Worm (Caenorhabditis elegans) whole organism, L1 larva: ENCODE data around the gene chtb-2.
A peak's percentile ranks its signal among the peaks of the same experiment; 100 is the strongest.

ENCODE experiments used
- C16A3.4 ChIP-seq: fragments of 150-350 bp; optimal IDR thresholded peaks from 2 replicates; lab custom pipeline; 2014; ENCODE audit warnings: missing biosample characterization, missing genetic modification characterization
- C34B4.2 ChIP-seq: sonication (generic microtip); optimal IDR thresholded peaks from 2 replicates; lab custom pipeline; 2017; ENCODE audit warnings: mild to moderate bottlenecking, missing genetic modification characterization, missing compliant biosample characterization
- Y116A8C.19 ChIP-seq: sonication (generic microtip); optimal IDR thresholded peaks from 2 replicates; lab custom pipeline; 2016; ENCODE audit warnings: missing compliant biosample characterization, missing genetic modification characterization, borderline replicate concordance
- aha-1 ChIP-seq: fragments of 150-350 bp; optimal IDR thresholded peaks from 2 replicates; lab custom pipeline; 2014; ENCODE audit warnings: missing biosample characterization, missing genetic modification characterization
- ama-1 ChIP-seq: fragments of 150-350 bp; optimal IDR thresholded peaks from 2 replicates; lab custom pipeline; 2014
- blmp-1 ChIP-seq: fragments of 150-350 bp; optimal IDR thresholded peaks from 2 replicates; lab custom pipeline; 2014; ENCODE audit warnings: missing biosample characterization, missing genetic modification characterization
- dpl-1 ChIP-seq, 3 experiments: fragments of 150-350 bp in 2 of 3; sonication (generic microtip) in 1 of 3; optimal IDR thresholded peaks; 2 replicates each; lab custom pipeline; 2014 to 2017; ENCODE audit warnings: missing biosample characterization in 3 of 3, missing genetic modification characterization in 3 of 3, missing genetic modification reagents in 3 of 3
- efl-1 ChIP-seq, 4 experiments: fragments of 150-350 bp; optimal IDR thresholded peaks in 3 of 4; peaks in 1 of 4; 1 replicate in 1 of 4; 2 replicates in 3 of 4; lab custom pipeline; 2014; ENCODE audit warnings: missing biosample characterization in 2 of 4, missing genetic modification characterization in 2 of 4, missing genetic modification reagents in 2 of 4
- efl-3 ChIP-seq: fragments of 200-800 bp; sonication (Bioruptor generic); optimal IDR thresholded peaks from 2 replicates; lab custom pipeline; 2018; ENCODE audit warnings: mild to moderate bottlenecking, missing genetic modification characterization, missing compliant biosample characterization
- egl-13 ChIP-seq: sonication (generic microtip); optimal IDR thresholded peaks from 2 replicates; lab custom pipeline; 2016; ENCODE audit warnings: missing genotype, missing genetic modification reagents, missing genetic modification characterization, missing compliant biosample characterization
- elt-2 ChIP-seq: sonication (generic microtip); optimal IDR thresholded peaks from 2 replicates; lab custom pipeline; 2016; ENCODE audit warnings: missing genetic modification characterization, mild to moderate bottlenecking, inconsistent platforms, missing compliant biosample characterization, missing genetic modification reagents
- elt-3 ChIP-seq, 6 experiments: fragments of 150-350 bp in 1 of 6; sonication (generic microtip); optimal IDR thresholded peaks; 2 replicates each; lab custom pipeline; 2017 to 2018; ENCODE audit warnings: missing biosample characterization in 6 of 6, missing genetic modification characterization in 6 of 6, inconsistent platforms in 1 of 6
- fkh-10 ChIP-seq: sonication (generic microtip); optimal IDR thresholded peaks from 2 replicates; lab custom pipeline; 2017; ENCODE audit warnings: missing biosample characterization, missing genetic modification reagents, missing genetic modification characterization
- fkh-4 ChIP-seq: sonication (generic microtip); optimal IDR thresholded peaks from 2 replicates; lab custom pipeline; 2016; ENCODE audit warnings: missing compliant biosample characterization, missing genetic modification characterization, borderline replicate concordance
- fkh-8 ChIP-seq: sonication (generic microtip); optimal IDR thresholded peaks from 2 replicates; lab custom pipeline; 2016; ENCODE audit warnings: mild to moderate bottlenecking, missing genetic modification characterization, missing compliant biosample characterization
- grh-1 ChIP-seq: fragments of 200-800 bp; sonication (Bioruptor generic); IDR thresholded peaks from 2 replicates; pipeline ENCODE4 v1.3.6; 2022; ENCODE audit warnings: missing genetic modification reagents, missing genetic modification characterization, missing compliant biosample characterization
- hlh-4 ChIP-seq: sonication (generic microtip); optimal IDR thresholded peaks from 2 replicates; lab custom pipeline; 2016; ENCODE audit warnings: mild to moderate bottlenecking, missing genetic modification characterization, missing compliant biosample characterization
- hpl-2 ChIP-seq: fragments of 150-350 bp; optimal IDR thresholded peaks from 2 replicates; lab custom pipeline; 2014; ENCODE audit warnings: missing biosample characterization, missing genetic modification reagents, missing genetic modification characterization
- irx-1 ChIP-seq: sonication (generic microtip); optimal IDR thresholded peaks from 2 replicates; lab custom pipeline; 2016; ENCODE audit warnings: missing genetic modification characterization, missing compliant biosample characterization
- lin-13 ChIP-seq: fragments of 150-350 bp; optimal IDR thresholded peaks from 2 replicates; lab custom pipeline; 2014; ENCODE audit warnings: missing biosample characterization, missing genetic modification reagents, missing genetic modification characterization
- lin-14 ChIP-seq: fragments of 200-800 bp; sonication (Bioruptor generic); optimal IDR thresholded peaks from 2 replicates; lab custom pipeline; 2018; ENCODE audit warnings: mild to moderate bottlenecking, missing genetic modification characterization, moderate library complexity, missing compliant biosample characterization
- lin-35 ChIP-seq, 2 experiments: fragments of 150-350 bp; optimal IDR thresholded peaks; 2 replicates each; lab custom pipeline; 2014; ENCODE audit warnings: missing biosample characterization in 2 of 2, missing genetic modification characterization in 2 of 2, missing genetic modification reagents in 2 of 2
- lir-3 ChIP-seq: sonication (generic microtip); optimal IDR thresholded peaks from 2 replicates; lab custom pipeline; 2016; ENCODE audit warnings: mild to moderate bottlenecking, missing genetic modification characterization, moderate library complexity, missing compliant biosample characterization; ENCODE audit not compliant: poor library complexity
- lsy-2 ChIP-seq, 2 experiments: fragments of 150-350 bp; optimal IDR thresholded peaks; 2 replicates each; lab custom pipeline; 2014; ENCODE audit warnings: missing biosample characterization in 2 of 2, missing genetic modification characterization in 2 of 2
- mdl-1 ChIP-seq, 2 experiments: fragments of 150-350 bp; optimal IDR thresholded peaks; 2 replicates each; lab custom pipeline; 2014 to 2017; ENCODE audit warnings: missing biosample characterization in 2 of 2, missing genetic modification characterization in 2 of 2, inconsistent platforms in 1 of 2
- mep-1 ChIP-seq: fragments of 150-350 bp; optimal IDR thresholded peaks from 2 replicates; lab custom pipeline; 2014; ENCODE audit warnings: missing biosample characterization, missing genetic modification characterization
- nhr-11 ChIP-seq: fragments of 150-350 bp; optimal IDR thresholded peaks from 2 replicates; lab custom pipeline; 2014; ENCODE audit warnings: missing biosample characterization, missing genetic modification characterization
- nhr-12 ChIP-seq: sonication (generic microtip); optimal IDR thresholded peaks from 2 replicates; lab custom pipeline; 2017; ENCODE audit warnings: missing biosample characterization, missing genetic modification characterization
- nhr-19 ChIP-seq: fragments of 200-800 bp; sonication (Bioruptor generic); conservative IDR thresholded peaks from 2 replicates; pipeline ENCODE4 v1.3.6; 2022; ENCODE audit warnings: missing genetic modification characterization, missing compliant biosample characterization
- nhr-20 ChIP-seq: sonication (generic microtip); optimal IDR thresholded peaks from 2 replicates; lab custom pipeline; 2016; ENCODE audit warnings: mild to moderate bottlenecking, missing genetic modification characterization, missing compliant biosample characterization
- nhr-71 ChIP-seq: sonication (generic microtip); optimal IDR thresholded peaks from 2 replicates; lab custom pipeline; 2016; ENCODE audit warnings: mild to moderate bottlenecking, missing genetic modification characterization, moderate library complexity, missing compliant biosample characterization
- nhr-84 ChIP-seq: sonication (generic microtip); optimal IDR thresholded peaks from 2 replicates; lab custom pipeline; 2017; ENCODE audit warnings: missing biosample characterization, missing genetic modification characterization
- nhr-85 ChIP-seq: sonication (generic microtip); peaks from one replicate; lab custom pipeline; 2016; ENCODE audit warnings: missing genetic modification characterization, inconsistent platforms, missing compliant biosample characterization
- nhr-90 ChIP-seq: sonication (generic microtip); optimal IDR thresholded peaks from 2 replicates; lab custom pipeline; 2016; ENCODE audit warnings: mild to moderate bottlenecking, missing genetic modification characterization, missing compliant biosample characterization; ENCODE audit not compliant: poor library complexity
- rnt-1 ChIP-seq: sonication (generic microtip); optimal IDR thresholded peaks from 2 replicates; lab custom pipeline; 2016; ENCODE audit warnings: mild to moderate bottlenecking, missing genetic modification characterization, moderate library complexity, missing compliant biosample characterization
- skn-1 ChIP-seq: fragments of 150-350 bp; optimal IDR thresholded peaks from 2 replicates; lab custom pipeline; 2014; ENCODE audit warnings: missing biosample characterization, missing genetic modification characterization
- snu-23 ChIP-seq: sonication (generic microtip); optimal IDR thresholded peaks from 2 replicates; lab custom pipeline; 2016; ENCODE audit warnings: missing genetic modification characterization, missing compliant biosample characterization
- sup-37 ChIP-seq: fragments of 200-800 bp; sonication (Bioruptor generic); optimal IDR thresholded peaks from 2 replicates; lab custom pipeline; 2018; ENCODE audit warnings: mild to moderate bottlenecking, missing genetic modification characterization, missing compliant biosample characterization
- tbx-2 ChIP-seq: sonication (generic microtip); optimal IDR thresholded peaks from 2 replicates; lab custom pipeline; 2016; ENCODE audit warnings: missing genetic modification characterization, missing compliant biosample characterization
- tlp-1 ChIP-seq: fragments of 150-350 bp; optimal IDR thresholded peaks from 2 replicates; lab custom pipeline; 2014; ENCODE audit warnings: missing biosample characterization, missing genetic modification characterization
- vab-15 ChIP-seq: sonication (generic microtip); optimal IDR thresholded peaks from 2 replicates; lab custom pipeline; 2017; ENCODE audit warnings: missing genotype, mild to moderate bottlenecking, missing genetic modification characterization, missing compliant biosample characterization
- ztf-11 ChIP-seq, 2 experiments: sonication (generic microtip); optimal IDR thresholded peaks; 2 replicates each; lab custom pipeline; 2016 to 2017; ENCODE audit warnings: missing genetic modification characterization in 2 of 2, missing biosample characterization in 1 of 2, missing compliant biosample characterization in 1 of 2
- ztf-4 ChIP-seq: fragments of 150-350 bp; optimal IDR thresholded peaks from 2 replicates; lab custom pipeline; 2014; ENCODE audit warnings: missing biosample characterization, missing genetic modification characterization

Gene chtb-2

ce11 chrIII:6446807-6447206 lies 36.2 kb upstream of the chtb-2 start, which contains the start of gene let-721:
Gene let-721, minus strand, starts transcription at chrIII:6446907.
- TF ChIP-seq lin-13 (no peak), lsy-2 (tag; optimal IDR thresholded peaks at IDR 0.05; lab: Kevin White, UChicago) (no peak), ztf-11 (tag; optimal IDR thresholded peaks at IDR 0.05; lab: Kevin White, UChicago) (no peak), efl-1 (optimal IDR thresholded peaks at IDR 0.05; lab: Kevin White, UChicago) (no peak), efl-1 (GFP tag; optimal IDR thresholded peaks at IDR 0.05 in 1 of 2; lab: Kevin White, UChicago) (no peak), skn-1 (tag; lab: Kevin White, UChicago) (no peak), fkh-8 (tag; lab: Kevin White, UChicago) (no peak), efl-3 (GFP tag; lab: Kevin White, UChicago) (no peak), hlh-4 (tag; lab: Kevin White, UChicago) (no peak), aha-1 (tag; lab: Kevin White, UChicago) (no peak)

- TF ChIP-seq nhr-12 (tag; lab: Kevin White, UChicago) (no peak), nhr-84 (tag; lab: Kevin White, UChicago) (no peak), snu-23 (GFP tag; lab: Kevin White, UChicago) (peak; percentile 68), nhr-90 (peak; percentile 45), lin-13 (peak; percentile 27), elt-2 (peak; percentile 63), mep-1 (tag; lab: Kevin White, UChicago) (peak; percentile 48), blmp-1 (tag; lab: Kevin White, UChicago) (peak; percentile 69), ama-1 (lab: Kevin White, UChicago) (no peak), lin-14 (GFP tag; lab: Kevin White, UChicago) (peak; percentile 76), elt-3 (tag; optimal IDR thresholded peaks at IDR 0.05; lab: Kevin White, UChicago) (peak in 1 of 6 experiments; percentile 49), efl-1 (optimal IDR thresholded peaks at IDR 0.05; lab: Kevin White, UChicago) (peak in 1 of 2 experiments; percentile 1), efl-1 (GFP tag; optimal IDR thresholded peaks at IDR 0.05 in 1 of 2; lab: Kevin White, UChicago) (no peak), vab-15 (tag; lab: Kevin White, UChicago) (no peak), lin-35 (GFP tag; optimal IDR thresholded peaks at IDR 0.05; lab: Kevin White, UChicago) (peak; percentile 13 to 49), rnt-1 (tag; lab: Kevin White, UChicago) (peak; percentile 51), nhr-19 (GFP tag; lab: Robert Waterston, UW) (peak; percentile 55), mdl-1 (tag; optimal IDR thresholded peaks at IDR 0.05; lab: Kevin White, UChicago) (peak in 1 of 2 experiments; percentile 66), nhr-11 (tag; lab: Kevin White, UChicago) (peak; percentile 34), tbx-2 (peak; percentile 12), nhr-85 (peak; percentile 78), nhr-20 (tag; lab: Kevin White, UChicago) (peak; percentile 77), nhr-71 (peak; percentile 67), C16A3.4 (tag; lab: Kevin White, UChicago) (peak; percentile 16), grh-1 (GFP tag; lab: Robert Waterston, UW) (no peak), dpl-1 (GFP tag; optimal IDR thresholded peaks at IDR 0.05; lab: Kevin White, UChicago) (peak in 2 of 3 experiments; percentile 17 to 36), ztf-4 (tag; lab: Kevin White, UChicago) (peak; percentile 62), C34B4.2 (tag; lab: Kevin White, UChicago) (no peak), lsy-2 (tag; optimal IDR thresholded peaks at IDR 0.05; lab: Kevin White, UChicago) (peak in 1 of 2 experiments; percentile 32)
- TF ChIP-seq, all 84 proteins: peak for 22
These were observed 35.5 kb upstream of the chtb-2 start for ce11 chrIII:6447521-6447920.

- TF ChIP-seq efl-1 (optimal IDR thresholded peaks at IDR 0.05; lab: Kevin White, UChicago), result no peak
- peak in 1 of 2 experiments; percentile 12 for TF ChIP-seq efl-1 (GFP tag; optimal IDR thresholded peaks at IDR 0.05 in 1 of 2; lab: Kevin White, UChicago)
- TF ChIP-seq fkh-4 (tag; lab: Kevin White, UChicago), result no peak
These were observed 33.2 kb upstream of the chtb-2 start for ce11 chrIII:6449854-6450253.

ce11 chrIII:6450596-6450995 lies 32.4 kb upstream of the chtb-2 start, which contains the start of gene T26A5.6:
Gene T26A5.6, minus strand, starts transcription at chrIII:6450696.
- TF ChIP-seq C34B4.2 (tag; lab: Kevin White, UChicago), result no peak
- no peak for TF ChIP-seq lir-3
- TF ChIP-seq blmp-1 (tag; lab: Kevin White, UChicago), result no peak
- TF ChIP-seq egl-13 (tag; lab: Kevin White, UChicago), result no peak
- no peak for TF ChIP-seq nhr-84 (tag; lab: Kevin White, UChicago)
- no peak for TF ChIP-seq lin-14 (GFP tag; lab: Kevin White, UChicago)
- no peak for TF ChIP-seq hpl-2 (GFP tag; lab: Kevin White, UChicago)
- no peak for TF ChIP-seq nhr-20 (tag; lab: Kevin White, UChicago)
- no peak for TF ChIP-seq sup-37 (GFP tag; lab: Kevin White, UChicago)
- TF ChIP-seq fkh-10 (GFP tag; lab: Kevin White, UChicago), result no peak
- no peak for TF ChIP-seq Y116A8C.19
- no peak for TF ChIP-seq hlh-4 (tag; lab: Kevin White, UChicago)
- TF ChIP-seq irx-1, result no peak
- no peak for TF ChIP-seq tlp-1
